Worm (Caenorhabditis elegans): ENCODE results near the gene tftc-1.

DNA sequence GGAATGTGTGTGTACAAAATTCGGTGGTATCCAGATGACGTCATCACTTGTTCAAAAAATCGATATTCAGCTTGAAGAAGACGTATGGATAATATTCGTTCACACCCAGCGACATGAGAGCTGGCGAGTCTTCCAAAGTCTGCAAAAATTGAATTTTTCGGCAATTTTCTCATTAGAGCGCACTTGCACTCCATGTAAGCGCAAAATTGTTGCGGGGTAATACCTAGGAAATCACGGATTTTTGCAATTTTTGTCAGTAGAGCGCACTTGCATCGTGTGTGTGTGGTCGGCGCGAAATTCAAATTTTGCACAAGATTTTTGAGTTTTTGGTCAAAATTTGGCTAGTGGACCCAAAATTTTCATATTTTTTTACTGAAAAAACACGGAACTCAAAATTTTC is 40.9 kb upstream of the tftc-1 start:
- TF ChIP-seq nhr-237 (tag; optimal IDR thresholded peaks at IDR 0.05) (no peak), tag-97 (GFP tag; IDR thresholded peaks at IDR 0.05) (no peak), mxl-2 (GFP tag; conservative IDR thresholded peaks at IDR 0.05) (no peak), nhr-6 (tag; optimal IDR thresholded peaks at IDR 0.05) (no peak), saeg-2 (GFP tag; IDR thresholded peaks at IDR 0.05) (no peak)

Data from whole organism, L4 larva.